Fruit fly (Drosophila melanogaster) whole organism, embryonic: ENCODE measurements around the gene CG31213.

Source experiments
- Abd-B ChIP-seq: fragments of 200-800 bp; sonication (Bioruptor generic); optimal IDR thresholded peaks from 2 replicates; lab custom pipeline; 2018; ENCODE audit warnings: missing biosample characterization, mild to moderate bottlenecking, missing genetic modification characterization, moderate library complexity
- Ada2b ChIP-seq: fragments of 200-800 bp; sonication (Bioruptor generic); IDR thresholded peaks from 2 replicates; pipeline ENCODE4 v1.3.6; 2022; ENCODE audit warnings: missing biosample characterization, missing genetic modification characterization
- Aef1 ChIP-seq: fragments of 200-800 bp; sonication (Bioruptor generic); IDR thresholded peaks from 3 replicates; pipeline ENCODE4 v1.3.6; 2022; ENCODE audit warnings: missing biosample characterization, missing genetic modification characterization
- Awh ChIP-seq: fragments of 200-800 bp; sonication (Bioruptor generic); IDR thresholded peaks from 2 replicates; pipeline ENCODE4, ENCODE4 v1.3.6; 2022; ENCODE audit warnings: missing biosample characterization, missing genetic modification characterization
- CG1024 ChIP-seq: fragments of 200-800 bp; sonication (Bioruptor generic); IDR thresholded peaks from 2 replicates; pipeline ENCODE4 v1.3.6; 2022; ENCODE audit warnings: missing biosample characterization, missing genetic modification characterization
- CG11456 ChIP-seq: fragments of 200-800 bp; sonication (Bioruptor generic); IDR thresholded peaks from 3 replicates; pipeline ENCODE4 v1.3.6; 2022; ENCODE audit warnings: missing biosample characterization, missing genetic modification characterization
- CG11560 ChIP-seq: fragments of 200-800 bp; sonication (Bioruptor generic); IDR thresholded peaks from 3 replicates; pipeline ENCODE4 v1.3.6; 2022; ENCODE audit warnings: missing biosample characterization, missing genetic modification characterization
- CG12071 ChIP-seq: fragments of 200-800 bp; sonication (Bioruptor generic); optimal IDR thresholded peaks from 3 replicates; lab custom pipeline; 2018; ENCODE audit warnings: missing biosample characterization, mild to moderate bottlenecking, missing genetic modification characterization
- CG12744 ChIP-seq: fragments of 200-800 bp; sonication (Bioruptor generic); optimal IDR thresholded peaks from 2 replicates; lab custom pipeline; 2016; ENCODE audit warnings: missing biosample characterization, missing genetic modification characterization
- CG14014 ChIP-seq: fragments of 200-800 bp; sonication (Bioruptor generic); IDR thresholded peaks from 2 replicates; pipeline ENCODE4 v1.3.6; 2022; ENCODE audit warnings: missing biosample characterization, missing genetic modification characterization
- CG15269 ChIP-seq: fragments of 200-800 bp; sonication (Bioruptor generic); optimal IDR thresholded peaks from 2 replicates; lab custom pipeline; 2018; ENCODE audit warnings: missing biosample characterization, mild to moderate bottlenecking, missing genetic modification characterization, moderate library complexity
- CG16779 ChIP-seq: fragments of 200-800 bp; sonication (Bioruptor generic); IDR thresholded peaks from 2 replicates; pipeline ENCODE4 v1.3.6; 2022; ENCODE audit warnings: missing biosample characterization, missing genetic modification characterization
- CG17912 ChIP-seq: fragments of 200-800 bp; sonication (Bioruptor generic); optimal IDR thresholded peaks from 2 replicates; lab custom pipeline; 2018; ENCODE audit warnings: missing biosample characterization, mild to moderate bottlenecking, missing genetic modification characterization
- CG18764 ChIP-seq: fragments of 200-800 bp; sonication (Bioruptor generic); optimal IDR thresholded peaks from 3 replicates; lab custom pipeline; 2016; ENCODE audit warnings: missing biosample characterization, missing genetic modification characterization
- CG2120 ChIP-seq: fragments of 200-800 bp; sonication (Bioruptor generic); optimal IDR thresholded peaks from 3 replicates; lab custom pipeline; 2016; ENCODE audit warnings: missing biosample characterization, missing genetic modification characterization
- CG2199 ChIP-seq: fragments of 200-800 bp; sonication (Bioruptor generic); IDR thresholded peaks from 3 replicates; pipeline ENCODE4 v1.3.6; 2022; ENCODE audit warnings: missing biosample characterization, missing genetic modification characterization
- CG2678 ChIP-seq: fragments of 200-800 bp; sonication (Bioruptor generic); optimal IDR thresholded peaks from 3 replicates; lab custom pipeline; 2019; ENCODE audit warnings: missing biosample characterization, mild to moderate bottlenecking, missing genetic modification characterization, moderate library complexity
- CG32772 ChIP-seq: fragments of 200-800 bp; sonication (Bioruptor generic); IDR thresholded peaks from 2 replicates; pipeline ENCODE4 v1.3.6; 2022; ENCODE audit warnings: missing biosample characterization, missing genetic modification characterization
- CG4617 ChIP-seq: fragments of 200-800 bp; sonication (Bioruptor generic); optimal IDR thresholded peaks from 3 replicates; lab custom pipeline; 2016; ENCODE audit warnings: missing biosample characterization, missing genetic modification characterization, borderline replicate concordance
- CG6854 ChIP-seq: fragments of 200-800 bp; sonication (Bioruptor generic); optimal IDR thresholded peaks from 3 replicates; lab custom pipeline; 2017; ENCODE audit warnings: missing biosample characterization, mild to moderate bottlenecking, missing genetic modification characterization
- CG7963 ChIP-seq: fragments of 200-800 bp; sonication (Bioruptor generic); IDR thresholded peaks from 3 replicates; pipeline ENCODE4 v1.3.6; 2022; ENCODE audit warnings: missing biosample characterization, missing genetic modification characterization; ENCODE audit not compliant: partially characterized antibody
- CG8290 ChIP-seq, 3 experiments: fragments of 200-800 bp; sonication (Bioruptor generic); optimal IDR thresholded peaks; 2 replicates each; lab custom pipeline; 2016 to 2019; ENCODE audit warnings: missing biosample characterization in 3 of 3, missing genetic modification characterization in 3 of 3, mild to moderate bottlenecking in 2 of 3, moderate library complexity in 1 of 3
- CG9932 ChIP-seq: fragments of 200-800 bp; sonication (Bioruptor generic); IDR thresholded peaks from 2 replicates; pipeline ENCODE4 v1.3.6; 2022; ENCODE audit warnings: missing biosample characterization, missing genetic modification characterization
- Dbx ChIP-seq: fragments of 200-800 bp; sonication (Bioruptor generic); IDR thresholded peaks from 3 replicates; pipeline ENCODE4 v1.3.6; 2022; ENCODE audit warnings: missing biosample characterization, missing genetic modification characterization
- Dek ChIP-seq: fragments of 200-800 bp; sonication (Bioruptor generic); optimal IDR thresholded peaks from 3 replicates; lab custom pipeline; 2019; ENCODE audit warnings: missing biosample characterization, mild to moderate bottlenecking, missing genetic modification characterization, moderate library complexity
- Fer2 ChIP-seq: fragments of 200-800 bp; sonication (Bioruptor generic); optimal IDR thresholded peaks from 2 replicates; lab custom pipeline; 2018; ENCODE audit warnings: missing biosample characterization, mild to moderate bottlenecking, missing genetic modification characterization, moderate library complexity
- GATAe ChIP-seq: fragments of 200-800 bp; sonication (Bioruptor generic); conservative IDR thresholded peaks from 2 replicates; pipeline ENCODE4 v1.3.6; 2022; ENCODE audit warnings: missing biosample characterization, missing genetic modification characterization
- HLH3B ChIP-seq: fragments of 200-800 bp; sonication (Bioruptor generic); IDR thresholded peaks from 2 replicates; pipeline ENCODE4 v1.3.6; 2022; ENCODE audit warnings: missing biosample characterization, missing genetic modification characterization
- MBD-R2 ChIP-seq: fragments of 200-800 bp; sonication (Bioruptor generic); IDR thresholded peaks from 2 replicates; pipeline ENCODE4 v1.3.6; 2022; ENCODE audit warnings: missing biosample characterization, missing genetic modification characterization
- Scr ChIP-seq: fragments of 200-800 bp; sonication (Bioruptor generic); IDR thresholded peaks from 2 replicates; pipeline ENCODE4 v1.3.6; 2022; ENCODE audit warnings: missing biosample characterization, missing genetic modification characterization; ENCODE audit not compliant: partially characterized antibody
- Stat92E ChIP-seq, 3 experiments: fragments of >200 bp in 2 of 3; fragments of 200-800 bp in 1 of 3; sonication (Bioruptor generic) in 1 of 3; optimal IDR thresholded peaks; 2 replicates each; lab custom pipeline; 2017 to 2019; ENCODE audit warnings: missing biosample characterization in 3 of 3, missing genetic modification characterization in 3 of 3, mild to moderate bottlenecking in 1 of 3, moderate library complexity in 1 of 3
- ac ChIP-seq: fragments of 200-800 bp; sonication (Bioruptor generic); optimal IDR thresholded peaks from 3 replicates; lab custom pipeline; 2017; ENCODE audit warnings: missing biosample characterization, mild to moderate bottlenecking, missing genetic modification characterization
- ara ChIP-seq: fragments of 200-800 bp; sonication (Bioruptor generic); IDR thresholded peaks from 2 replicates; pipeline ENCODE4 v1.3.6; 2022; ENCODE audit warnings: missing biosample characterization, missing genetic modification characterization
- chinmo ChIP-seq: fragments of 200-800 bp; sonication (Bioruptor generic); IDR thresholded peaks from 4 replicates; pipeline ENCODE4 v1.3.6; 2022; ENCODE audit warnings: missing biosample characterization, missing genetic modification characterization; ENCODE audit not compliant: partially characterized antibody
- cwo ChIP-seq: fragments of 200-800 bp; sonication (Bioruptor generic); optimal IDR thresholded peaks from 3 replicates; lab custom pipeline; 2017; ENCODE audit warnings: missing biosample characterization, missing genetic modification characterization, mild to moderate bottlenecking, moderate library complexity, missing genetic modification reagents
- da ChIP-seq: fragments of 200-800 bp; sonication (Bioruptor generic); optimal IDR thresholded peaks from 2 replicates; lab custom pipeline; 2016; ENCODE audit warnings: missing biosample characterization, missing genetic modification characterization
- danr ChIP-seq: fragments of 200-800 bp; sonication (Bioruptor generic); IDR thresholded peaks from 2 replicates; pipeline ENCODE4 v1.3.6; 2022; ENCODE audit warnings: missing biosample characterization, missing genetic modification characterization
- grau ChIP-seq: fragments of 200-800 bp; optimal IDR thresholded peaks from 3 replicates; lab custom pipeline; 2019; ENCODE audit warnings: missing biosample characterization, mild to moderate bottlenecking, missing genetic modification characterization, moderate library complexity
- her ChIP-seq: fragments of 200-800 bp; sonication (Bioruptor generic); optimal IDR thresholded peaks from 2 replicates; lab custom pipeline; 2016; ENCODE audit warnings: missing biosample characterization, missing genetic modification characterization
- jigr1 ChIP-seq: fragments of 200-800 bp; sonication (Bioruptor generic); IDR thresholded peaks from 3 replicates; pipeline ENCODE4 v1.3.6; 2022; ENCODE audit warnings: missing biosample characterization, missing genetic modification characterization
- klu ChIP-seq: fragments of 200-800 bp; sonication (Bioruptor generic); IDR thresholded peaks from 2 replicates; pipeline ENCODE4 v1.3.6; 2022; ENCODE audit warnings: missing biosample characterization, missing genetic modification characterization
- shn ChIP-seq: fragments of 200-800 bp; sonication (Bioruptor generic); optimal IDR thresholded peaks from 3 replicates; lab custom pipeline; 2016; ENCODE audit warnings: missing biosample characterization, missing genetic modification characterization
- sima ChIP-seq: fragments of 200-800 bp; sonication (Bioruptor generic); optimal IDR thresholded peaks from 2 replicates; lab custom pipeline; 2016; ENCODE audit warnings: missing biosample characterization, missing genetic modification characterization
- slbo ChIP-seq: fragments of 200-800 bp; sonication (Bioruptor generic); IDR thresholded peaks from 2 replicates; pipeline ENCODE4 v1.3.6; 2022; ENCODE audit warnings: missing biosample characterization, missing genetic modification characterization
- slou ChIP-seq: fragments of 200-800 bp; sonication (Bioruptor generic); optimal IDR thresholded peaks from 3 replicates; lab custom pipeline; 2016; ENCODE audit warnings: missing biosample characterization, missing genetic modification characterization
- sqz ChIP-seq: fragments of 200-800 bp; sonication (Bioruptor generic); optimal IDR thresholded peaks from 3 replicates; lab custom pipeline; 2018; ENCODE audit warnings: missing biosample characterization, mild to moderate bottlenecking, missing genetic modification characterization
- stwl ChIP-seq: fragments of 200-800 bp; sonication (Bioruptor generic); optimal IDR thresholded peaks from 3 replicates; lab custom pipeline; 2018; ENCODE audit warnings: missing biosample characterization, mild to moderate bottlenecking, missing genetic modification characterization, moderate library complexity
- trem ChIP-seq: fragments of 200-800 bp; optimal IDR thresholded peaks from 3 replicates; lab custom pipeline; 2019; ENCODE audit warnings: missing biosample characterization, mild to moderate bottlenecking, missing genetic modification characterization, moderate library complexity
- tx ChIP-seq: fragments of 200-800 bp; sonication (Bioruptor generic); optimal IDR thresholded peaks from 2 replicates; lab custom pipeline; 2016; ENCODE audit warnings: missing biosample characterization, missing genetic modification characterization
- wor ChIP-seq: fragments of 200-800 bp; sonication (Bioruptor generic); IDR thresholded peaks from 2 replicates; pipeline ENCODE4 v1.3.6; 2022; ENCODE audit warnings: missing biosample characterization, missing genetic modification characterization
- z ChIP-seq: fragments of 200-800 bp; sonication (Bioruptor generic); IDR thresholded peaks from 3 replicates; pipeline ENCODE4 v1.3.6; 2022; ENCODE audit warnings: missing biosample characterization, missing genetic modification characterization

The CG31213 gene

DNA sequence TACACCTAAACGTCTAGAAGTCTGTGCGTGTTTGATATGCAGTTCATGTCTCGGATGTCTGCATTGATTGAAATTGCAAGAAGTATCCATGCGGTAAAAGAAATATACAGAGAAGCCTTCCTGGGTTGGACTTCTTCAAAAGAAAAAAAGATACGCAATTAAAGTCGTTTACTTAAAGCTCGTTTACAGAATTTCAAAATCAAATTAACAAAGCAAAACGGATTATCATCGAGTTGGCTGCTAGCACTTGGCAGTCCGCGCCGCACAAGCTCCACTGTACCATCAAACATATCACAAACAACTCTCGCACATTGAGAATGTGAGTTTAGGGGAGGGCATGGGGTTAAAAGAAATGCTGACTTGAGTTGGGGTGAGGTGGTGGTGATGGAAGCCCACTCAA is 25.7 kb downstream of the CG31213 start (continued):
- peak; percentile 77; the same call in 1 of the 3 replicates for TF ChIP-seq CG2199 (GFP tag; lab: Robert Waterston, UW)
- peak; percentile 34 for TF ChIP-seq CG2120 (GFP tag; lab: Kevin White, UChicago)
- peak; percentile 38; the same call in 1 of the 2 replicates for TF ChIP-seq danr (GFP tag; lab: Robert Waterston, UW)
- TF ChIP-seq ac (GFP tag; lab: Kevin White, UChicago), result no peak
- peak; percentile 72 for TF ChIP-seq wor
- peak; percentile 72 for TF ChIP-seq CG11456
- TF ChIP-seq CG12071 (GFP tag; lab: Kevin White, UChicago), result peak; percentile 63
- TF ChIP-seq cwo (GFP tag; lab: Kevin White, UChicago), result no peak
- peak; percentile 27 for TF ChIP-seq da (GFP tag; lab: Kevin White, UChicago)
- TF ChIP-seq CG2678 (tag; lab: Kevin White, UChicago), result peak; percentile 73
- no peak for TF ChIP-seq slou (GFP tag; lab: Kevin White, UChicago)
- TF ChIP-seq CG17912 (GFP tag; lab: Kevin White, UChicago), result no peak
- TF ChIP-seq CG16779 (GFP tag; lab: Robert Waterston, UW), result 0 out of 2 replicates have a peak, but pooled peaks have one; percentile 43
- TF ChIP-seq sima, result no peak
- TF ChIP-seq CG7963 (GFP tag; lab: Robert Waterston, UW), result no peak
- TF ChIP-seq HLH3B (GFP tag; lab: Robert Waterston, UW), result peak; percentile 85
- no peak for TF ChIP-seq jigr1 (GFP tag; lab: Robert Waterston, UW)
- TF ChIP-seq tx (GFP tag; lab: Kevin White, UChicago), result peak; percentile 36
- TF ChIP-seq CG1024 (GFP tag; lab: Robert Waterston, UW), result no peak
- peak; percentile 53 for TF ChIP-seq Abd-B
- peak; percentile 63 for TF ChIP-seq CG15269 (tag; lab: Kevin White, UChicago)
- no peak for TF ChIP-seq Dek (tag; lab: Kevin White, UChicago)
- TF ChIP-seq CG11560 (tag; lab: Robert Waterston, UW), result no peak
- TF ChIP-seq trem (tag; lab: Kevin White, UChicago), result peak; percentile 68
- TF ChIP-seq Scr (GFP tag; lab: Robert Waterston, UW), result no peak
- TF ChIP-seq slbo (GFP tag; lab: Robert Waterston, UW), result peak; percentile 66
- TF ChIP-seq Aef1 (GFP tag; lab: Robert Waterston, UW), result no peak
- TF ChIP-seq sqz (GFP tag; lab: Kevin White, UChicago), result no peak
- TF ChIP-seq CG6854, result no peak
- peak; percentile 84 for TF ChIP-seq ara (GFP tag; lab: Robert Waterston, UW)
- TF ChIP-seq Ada2b, result peak; percentile 67
- no peak for TF ChIP-seq GATAe (GFP tag; lab: Robert Waterston, UW)
- TF ChIP-seq Fer2 (tag; lab: Kevin White, UChicago), result peak; percentile 8
- TF ChIP-seq chinmo (GFP tag; lab: Robert Waterston, UW), result no peak
- TF ChIP-seq klu (GFP tag; lab: Robert Waterston, UW), result 0 out of 2 replicates have a peak, but pooled peaks have one; percentile 27
- TF ChIP-seq shn (GFP tag; lab: Kevin White, UChicago), result peak; percentile 44
- no peak for TF ChIP-seq z (GFP tag; lab: Robert Waterston, UW)
- TF ChIP-seq Stat92E (GFP tag; optimal IDR thresholded peaks at IDR 0.05; lab: Kevin White, UChicago), result no peak
- peak; percentile 35 for TF ChIP-seq CG4617
- TF ChIP-seq Dbx, result 0 out of 3 replicates have a peak, but pooled peaks have one; percentile 21
- TF ChIP-seq CG9932, result 0 out of 2 replicates have a peak, but pooled peaks have one; percentile 19
- peak; percentile 66 for TF ChIP-seq Awh (GFP tag; lab: Robert Waterston, UW)
- peak; percentile 53 for TF ChIP-seq CG8290 (GFP tag; optimal IDR thresholded peaks at IDR 0.05; lab: Kevin White, UChicago)
- peak in 1 of 2 experiments; percentile 50 for TF ChIP-seq CG8290 (tag; optimal IDR thresholded peaks at IDR 0.05; lab: Kevin White, UChicago)
- TF ChIP-seq MBD-R2 (GFP tag; lab: Robert Waterston, UW), result no peak
- peak; percentile 56 for TF ChIP-seq CG18764 (GFP tag; lab: Kevin White, UChicago)
- TF ChIP-seq her, result peak; percentile 63
- no peak for TF ChIP-seq CG12744
- TF ChIP-seq stwl, result peak; percentile 27
- peak; percentile 59 for TF ChIP-seq CG14014 (GFP tag; lab: Robert Waterston, UW)
- peak; percentile 83 for TF ChIP-seq CG32772 (GFP tag; lab: Robert Waterston, UW)
- TF ChIP-seq grau (tag; lab: Kevin White, UChicago), result peak; percentile 95
